Worm (Caenorhabditis elegans): Measurements from ENCODE around the gene R05H5.7.

- TF ChIP-seq snpc-4 (tag; optimal IDR thresholded peaks at IDR 0.05) (no peak), nhr-42 (GFP tag; IDR thresholded peaks at IDR 0.05) (no peak), ama-1 (optimal IDR thresholded peaks at IDR 0.05) (no peak), ceh-32 (tag; optimal IDR thresholded peaks at IDR 0.05; ENCODE audit: poor library complexity) (no peak), unc-39 (tag; optimal IDR thresholded peaks at IDR 0.05) (no peak), ztf-11 (tag; optimal IDR thresholded peaks at IDR 0.05) (no peak), aha-1 (tag) (no peak), tag-97 (GFP tag; IDR thresholded peaks at IDR 0.05) (no peak), ztf-7 (tag; optimal IDR thresholded peaks at IDR 0.05) (no peak)
These were observed 34.7 kb downstream of the R05H5.7 start, which contains the start of gene srh-135 for ce11 chrII:10227030-10227429.

Measured in whole organism, L4 larva.